Worm (Caenorhabditis elegans) whole organism, L1 larva: ENCODE data around the gene Y62H9A.1.
A peak's percentile ranks its signal among the peaks of the same experiment; 100 is the strongest.

ENCODE experiments used
- C04F5.9 ChIP-seq: sonication (generic microtip); optimal IDR thresholded peaks from 2 replicates; lab custom pipeline; 2016; ENCODE audit warnings: missing genetic modification characterization, missing compliant biosample characterization
- C34B4.2 ChIP-seq: sonication (generic microtip); optimal IDR thresholded peaks from 2 replicates; lab custom pipeline; 2017; ENCODE audit warnings: mild to moderate bottlenecking, missing genetic modification characterization, missing compliant biosample characterization
- F16B12.6 ChIP-seq: fragments of 150-350 bp; optimal IDR thresholded peaks from 2 replicates; lab custom pipeline; 2014; ENCODE audit warnings: missing biosample characterization, missing genetic modification characterization
- ama-1 ChIP-seq: fragments of 150-350 bp; optimal IDR thresholded peaks from 2 replicates; lab custom pipeline; 2014
- blmp-1 ChIP-seq: fragments of 150-350 bp; optimal IDR thresholded peaks from 2 replicates; lab custom pipeline; 2014; ENCODE audit warnings: missing biosample characterization, missing genetic modification characterization
- ceh-63 ChIP-seq: fragments of 200-800 bp; sonication (Bioruptor generic); optimal IDR thresholded peaks from 2 replicates; lab custom pipeline; 2018; ENCODE audit warnings: mild to moderate bottlenecking, missing genetic modification characterization, missing compliant biosample characterization
- ceh-82 ChIP-seq, 3 experiments: fragments of 150-350 bp in 1 of 3; sonication (generic microtip) in 2 of 3; optimal IDR thresholded peaks; 2 replicates each; lab custom pipeline; 2014 to 2017; ENCODE audit warnings: missing biosample characterization in 3 of 3, missing genetic modification characterization in 3 of 3
- ceh-90 ChIP-seq: sonication (generic microtip); optimal IDR thresholded peaks from 2 replicates; lab custom pipeline; 2016; ENCODE audit warnings: missing genetic modification characterization, missing compliant biosample characterization
- dpl-1 ChIP-seq, 3 experiments: fragments of 150-350 bp in 2 of 3; sonication (generic microtip) in 1 of 3; optimal IDR thresholded peaks; 2 replicates each; lab custom pipeline; 2014 to 2017; ENCODE audit warnings: missing biosample characterization in 3 of 3, missing genetic modification characterization in 3 of 3, missing genetic modification reagents in 3 of 3
- efl-1 ChIP-seq, 4 experiments: fragments of 150-350 bp; optimal IDR thresholded peaks in 3 of 4; peaks in 1 of 4; 1 replicate in 1 of 4; 2 replicates in 3 of 4; lab custom pipeline; 2014; ENCODE audit warnings: missing biosample characterization in 2 of 4, missing genetic modification characterization in 2 of 4, missing genetic modification reagents in 2 of 4
- efl-3 ChIP-seq: fragments of 200-800 bp; sonication (Bioruptor generic); optimal IDR thresholded peaks from 2 replicates; lab custom pipeline; 2018; ENCODE audit warnings: mild to moderate bottlenecking, missing genetic modification characterization, missing compliant biosample characterization
- elt-2 ChIP-seq: sonication (generic microtip); optimal IDR thresholded peaks from 2 replicates; lab custom pipeline; 2016; ENCODE audit warnings: missing genetic modification characterization, mild to moderate bottlenecking, inconsistent platforms, missing compliant biosample characterization, missing genetic modification reagents
- elt-3 ChIP-seq, 6 experiments: fragments of 150-350 bp in 1 of 6; sonication (generic microtip); optimal IDR thresholded peaks; 2 replicates each; lab custom pipeline; 2017 to 2018; ENCODE audit warnings: missing biosample characterization in 6 of 6, missing genetic modification characterization in 6 of 6, inconsistent platforms in 1 of 6
- ets-5 ChIP-seq: fragments of 200-800 bp; sonication (Bioruptor generic); IDR thresholded peaks from 2 replicates; pipeline ENCODE4 v1.3.6; 2022; ENCODE audit warnings: missing genetic modification characterization, missing compliant biosample characterization
- fkh-10 ChIP-seq: sonication (generic microtip); optimal IDR thresholded peaks from 2 replicates; lab custom pipeline; 2017; ENCODE audit warnings: missing biosample characterization, missing genetic modification reagents, missing genetic modification characterization
- fos-1 ChIP-seq: fragments of 150-350 bp; optimal IDR thresholded peaks from 2 replicates; lab custom pipeline; 2014; ENCODE audit warnings: missing biosample characterization, missing genetic modification characterization
- isw-1 ChIP-seq: fragments of 200-800 bp; sonication (Bioruptor generic); IDR thresholded peaks from 2 replicates; pipeline ENCODE4 v1.3.6; 2022; ENCODE audit warnings: missing genetic modification characterization, missing compliant biosample characterization
- lin-14 ChIP-seq: fragments of 200-800 bp; sonication (Bioruptor generic); optimal IDR thresholded peaks from 2 replicates; lab custom pipeline; 2018; ENCODE audit warnings: mild to moderate bottlenecking, missing genetic modification characterization, moderate library complexity, missing compliant biosample characterization
- lin-39 ChIP-seq: fragments of 150-350 bp; optimal IDR thresholded peaks from 2 replicates; lab custom pipeline; 2014; ENCODE audit warnings: missing biosample characterization, missing genetic modification reagents, missing genetic modification characterization
- lsy-2 ChIP-seq, 2 experiments: fragments of 150-350 bp; optimal IDR thresholded peaks; 2 replicates each; lab custom pipeline; 2014; ENCODE audit warnings: missing biosample characterization in 2 of 2, missing genetic modification characterization in 2 of 2
- mep-1 ChIP-seq: fragments of 150-350 bp; optimal IDR thresholded peaks from 2 replicates; lab custom pipeline; 2014; ENCODE audit warnings: missing biosample characterization, missing genetic modification characterization
- nhr-19 ChIP-seq: fragments of 200-800 bp; sonication (Bioruptor generic); conservative IDR thresholded peaks from 2 replicates; pipeline ENCODE4 v1.3.6; 2022; ENCODE audit warnings: missing genetic modification characterization, missing compliant biosample characterization
- nhr-28 ChIP-seq: fragments of 150-350 bp; optimal IDR thresholded peaks from 2 replicates; lab custom pipeline; 2014; ENCODE audit warnings: missing biosample characterization, missing genetic modification characterization
- nhr-47 ChIP-seq: sonication (generic microtip); optimal IDR thresholded peaks from 2 replicates; lab custom pipeline; 2016; ENCODE audit warnings: mild to moderate bottlenecking, missing genetic modification characterization, moderate library complexity, missing compliant biosample characterization
- nhr-76 ChIP-seq: sonication (generic microtip); optimal IDR thresholded peaks from 2 replicates; lab custom pipeline; 2017; ENCODE audit warnings: missing biosample characterization, missing genetic modification characterization
- nhr-85 ChIP-seq: sonication (generic microtip); peaks from one replicate; lab custom pipeline; 2016; ENCODE audit warnings: missing genetic modification characterization, inconsistent platforms, missing compliant biosample characterization
- nhr-90 ChIP-seq: sonication (generic microtip); optimal IDR thresholded peaks from 2 replicates; lab custom pipeline; 2016; ENCODE audit warnings: mild to moderate bottlenecking, missing genetic modification characterization, missing compliant biosample characterization; ENCODE audit not compliant: poor library complexity
- pag-3 ChIP-seq: sonication (generic microtip); optimal IDR thresholded peaks from 2 replicates; lab custom pipeline; 2017; ENCODE audit warnings: missing genetic modification characterization, mild to moderate bottlenecking, missing compliant biosample characterization, antibody characterized with exemption, borderline replicate concordance; ENCODE audit not compliant: insufficient read depth
- pax-3 ChIP-seq: fragments of 200-800 bp; sonication (Bioruptor generic); optimal IDR thresholded peaks from 2 replicates; lab custom pipeline; 2018; ENCODE audit warnings: mild to moderate bottlenecking, missing genetic modification characterization, moderate library complexity, missing compliant biosample characterization
- skn-1 ChIP-seq: fragments of 150-350 bp; optimal IDR thresholded peaks from 2 replicates; lab custom pipeline; 2014; ENCODE audit warnings: missing biosample characterization, missing genetic modification characterization
- snu-23 ChIP-seq: sonication (generic microtip); optimal IDR thresholded peaks from 2 replicates; lab custom pipeline; 2016; ENCODE audit warnings: missing genetic modification characterization, missing compliant biosample characterization
- tbx-2 ChIP-seq: sonication (generic microtip); optimal IDR thresholded peaks from 2 replicates; lab custom pipeline; 2016; ENCODE audit warnings: missing genetic modification characterization, missing compliant biosample characterization
- unc-130 ChIP-seq: fragments of 150-350 bp; optimal IDR thresholded peaks from 2 replicates; lab custom pipeline; 2017; ENCODE audit warnings: missing biosample characterization, missing genetic modification characterization, inconsistent platforms
- unc-62 ChIP-seq: fragments of 150-350 bp; optimal IDR thresholded peaks from 2 replicates; lab custom pipeline; 2014; ENCODE audit warnings: missing biosample characterization, missing genetic modification reagents, missing genetic modification characterization
- unc-86 ChIP-seq: sonication (generic microtip); optimal IDR thresholded peaks from 2 replicates; lab custom pipeline; 2016; ENCODE audit warnings: missing genetic modification characterization, missing compliant biosample characterization
- unc-98 ChIP-seq: fragments of 200-800 bp; sonication (Bioruptor generic); IDR thresholded peaks from 2 replicates; pipeline ENCODE4 v1.3.6; 2022; ENCODE audit warnings: missing genetic modification characterization, missing compliant biosample characterization
- xbp-1 ChIP-seq: sonication (generic microtip); optimal IDR thresholded peaks from 2 replicates; lab custom pipeline; 2016; ENCODE audit warnings: missing genetic modification characterization, missing compliant biosample characterization
- zag-1 ChIP-seq: fragments of 150-350 bp; optimal IDR thresholded peaks from 2 replicates; lab custom pipeline; 2014; ENCODE audit warnings: missing biosample characterization, missing genetic modification characterization
- ztf-4 ChIP-seq: fragments of 150-350 bp; optimal IDR thresholded peaks from 2 replicates; lab custom pipeline; 2014; ENCODE audit warnings: missing biosample characterization, missing genetic modification characterization

Y62H9A.1 gene

DNA sequence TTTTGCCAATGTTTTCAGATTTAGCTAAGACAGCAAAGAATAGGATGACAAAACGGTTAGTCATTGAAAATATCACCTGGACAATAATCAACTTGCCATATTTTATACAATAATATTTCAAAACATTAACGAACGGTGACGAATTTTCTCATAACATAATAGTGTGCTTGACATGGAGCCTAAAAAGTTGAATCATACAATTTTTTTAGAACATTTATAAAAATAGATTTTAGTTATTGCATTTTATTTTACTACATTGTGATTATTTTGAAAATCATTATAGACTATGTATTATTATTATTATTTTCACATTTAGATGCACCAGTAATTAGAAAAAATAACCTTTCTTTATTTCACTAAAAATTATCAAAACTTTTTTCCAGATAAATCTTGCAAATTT is 26.7 kb upstream of the Y62H9A.1 start, which contains the start of gene F54F7.9:
TSS of gene F54F7.9 (minus strand) at position 101 of the 400 bp plus-strand sequence.
- no peak for TF ChIP-seq mep-1
- TF ChIP-seq F16B12.6, result no peak
- no peak for TF ChIP-seq tbx-2
- TF ChIP-seq C04F5.9 (tag; lab: Kevin White, UChicago), result no peak
- no peak for TF ChIP-seq efl-1 (optimal IDR thresholded peaks at IDR 0.05; lab: Kevin White, UChicago)
- no peak for TF ChIP-seq efl-1 (GFP tag; optimal IDR thresholded peaks at IDR 0.05 in 1 of 2; lab: Kevin White, UChicago)
- no peak for TF ChIP-seq ceh-90 (tag; lab: Kevin White, UChicago)
- TF ChIP-seq nhr-28 (tag; lab: Kevin White, UChicago), result no peak
- TF ChIP-seq C34B4.2, result no peak
- no peak for TF ChIP-seq efl-3 (GFP tag; lab: Kevin White, UChicago)
- no peak for TF ChIP-seq pag-3 (tag; lab: Kevin White, UChicago)
- TF ChIP-seq nhr-76 (tag; lab: Kevin White, UChicago), result no peak
- no peak for TF ChIP-seq elt-3 (tag; optimal IDR thresholded peaks at IDR 0.05; lab: Kevin White, UChicago)
- TF ChIP-seq nhr-19 (GFP tag; lab: Robert Waterston, UW), result no peak
- no peak for TF ChIP-seq unc-62
- no peak for TF ChIP-seq fos-1 (tag; lab: Kevin White, UChicago)
- no peak for TF ChIP-seq xbp-1 (tag; lab: Kevin White, UChicago)

DNA sequence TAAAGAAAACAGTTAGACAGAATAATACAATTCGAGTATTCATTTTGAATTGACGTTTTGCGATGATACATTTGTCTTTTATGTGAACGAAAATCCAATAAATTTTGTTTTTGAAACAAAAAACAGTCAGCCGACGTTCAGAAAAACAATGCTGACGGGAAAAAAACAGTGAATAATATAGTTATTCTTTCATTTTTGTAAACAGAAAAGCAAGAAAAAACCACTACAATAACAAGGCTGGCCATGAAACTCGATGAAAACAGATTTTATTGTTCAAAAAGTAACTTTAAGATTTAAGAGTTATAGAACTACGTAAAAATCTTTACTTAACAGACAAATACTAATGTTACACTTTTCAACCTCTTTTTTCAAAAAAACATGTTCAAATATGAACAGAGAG is 25.3 kb upstream of the Y62H9A.1 start, which contains the start of gene F54F7.3:
TSS of gene F54F7.3 (minus strand) at position 101 of the 400 bp plus-strand sequence.
- TF ChIP-seq efl-1 (optimal IDR thresholded peaks at IDR 0.05; lab: Kevin White, UChicago) (no peak), efl-1 (GFP tag; optimal IDR thresholded peaks at IDR 0.05 in 1 of 2; lab: Kevin White, UChicago) (peak in 1 of 2 experiments; percentile 31), blmp-1 (tag; lab: Kevin White, UChicago) (no peak), lsy-2 (tag; optimal IDR thresholded peaks at IDR 0.05; lab: Kevin White, UChicago) (no peak), fkh-10 (GFP tag; lab: Kevin White, UChicago) (no peak)
- TF ChIP-seq, all 84 proteins: peak for 1

DNA sequence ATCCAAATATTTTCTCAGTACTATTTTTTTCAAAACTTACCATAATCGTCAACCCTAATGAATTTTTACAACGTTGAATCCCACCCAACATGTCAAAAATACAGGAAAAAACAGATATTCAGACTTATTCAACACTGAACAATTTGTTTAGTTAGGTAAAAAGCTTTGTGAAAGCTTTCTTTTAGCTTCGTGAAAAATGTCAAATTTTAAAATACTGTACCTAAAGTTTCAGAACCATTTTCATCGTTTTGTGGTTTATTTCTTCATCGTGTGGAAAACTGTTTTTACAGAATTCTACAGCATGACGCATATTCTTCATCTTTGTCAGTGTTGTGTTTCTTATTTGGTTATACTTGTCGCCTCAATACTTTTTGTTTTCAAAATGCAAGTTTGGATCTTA is 24.8 kb upstream of the Y62H9A.1 start, which contains the start of gene F54F7.14:
TSS of gene F54F7.14 (plus strand) at position 301 of the 400 bp plus-strand sequence.
- TF ChIP-seq dpl-1 (GFP tag; optimal IDR thresholded peaks at IDR 0.05; lab: Kevin White, UChicago) (no peak), ceh-90 (tag; lab: Kevin White, UChicago) (no peak), lin-14 (GFP tag; lab: Kevin White, UChicago) (no peak), F16B12.6 (no peak), fos-1 (tag; lab: Kevin White, UChicago) (no peak), ets-5 (GFP tag; lab: Robert Waterston, UW) (no peak), pax-3 (tag; lab: Kevin White, UChicago) (no peak), zag-1 (tag; lab: Kevin White, UChicago) (no peak), nhr-85 (tag; lab: Kevin White, UChicago) (no peak), ama-1 (no peak), isw-1 (GFP tag; lab: Robert Waterston, UW) (no peak)

DNA sequence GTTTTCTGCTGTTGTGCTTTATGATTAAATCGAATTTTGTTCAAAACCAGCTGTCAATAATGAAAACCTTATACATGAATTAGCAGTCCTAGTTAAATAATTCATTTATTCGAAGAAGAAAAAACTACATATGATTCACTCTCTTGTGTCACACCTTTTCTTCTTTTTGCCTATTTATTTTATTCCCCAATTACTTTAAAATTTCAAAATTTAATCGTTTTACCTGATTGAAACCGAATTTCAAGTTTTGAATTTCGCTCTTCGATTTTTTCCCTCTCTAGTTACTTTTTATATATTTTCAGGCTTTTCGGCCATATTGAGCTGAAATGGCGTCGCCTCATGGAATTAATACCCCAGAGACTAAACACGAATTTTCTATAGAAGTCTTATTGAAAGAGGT is 22.8 kb upstream of the Y62H9A.1 start, which contains the start of gene xtr-1:
TSS of gene xtr-1 (plus strand) at position 301 of the 400 bp plus-strand sequence.
- no peak for TF ChIP-seq ztf-4 (tag; lab: Kevin White, UChicago)
- TF ChIP-seq lin-39 (tag; lab: Kevin White, UChicago), result no peak

DNA sequence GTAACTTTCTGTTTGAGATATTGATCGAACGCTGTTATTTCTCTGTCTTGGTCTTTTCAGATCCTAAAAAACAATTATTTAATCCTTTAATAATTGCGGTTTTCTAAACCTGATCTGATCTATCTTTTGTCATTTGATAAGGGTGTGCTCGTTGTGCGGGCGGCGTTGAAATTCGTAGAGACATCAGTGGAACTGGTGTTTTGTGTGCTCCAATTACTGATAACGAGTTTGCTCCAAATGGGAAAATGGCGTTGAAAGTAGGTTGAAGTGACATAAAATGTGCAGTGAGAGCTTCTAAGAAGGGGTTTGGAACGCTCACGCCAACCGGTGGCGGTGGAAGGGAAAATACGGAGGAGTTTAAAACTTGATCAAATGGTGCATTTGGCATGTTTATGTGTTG is 20.9 kb upstream of the Y62H9A.1 start:
- TF ChIP-seq pax-3 (tag; lab: Kevin White, UChicago) (no peak), C04F5.9 (tag; lab: Kevin White, UChicago) (no peak), elt-3 (tag; optimal IDR thresholded peaks at IDR 0.05; lab: Kevin White, UChicago) (no peak), fos-1 (tag; lab: Kevin White, UChicago) (no peak), nhr-90 (tag; lab: Kevin White, UChicago) (no peak), tbx-2 (no peak), nhr-47 (tag; lab: Kevin White, UChicago) (no peak), elt-2 (tag; lab: Kevin White, UChicago) (no peak), ceh-82 (tag; optimal IDR thresholded peaks at IDR 0.05; lab: Kevin White, UChicago) (no peak), snu-23 (no peak), unc-130 (tag; lab: Kevin White, UChicago) (no peak), unc-86 (tag; lab: Kevin White, UChicago) (no peak), ceh-63 (GFP tag; lab: Kevin White, UChicago) (no peak), ets-5 (GFP tag; lab: Robert Waterston, UW) (no peak), skn-1 (no peak), F16B12.6 (no peak), dpl-1 (GFP tag; optimal IDR thresholded peaks at IDR 0.05; lab: Kevin White, UChicago) (no peak), unc-62 (no peak), unc-98 (GFP tag; lab: Robert Waterston, UW) (no peak)
- TF ChIP-seq, all 84 proteins: peak for 0
